Fruit fly (Drosophila melanogaster): ENCODE measurements around the gene CG43115.

The CG43115 gene

DNA sequence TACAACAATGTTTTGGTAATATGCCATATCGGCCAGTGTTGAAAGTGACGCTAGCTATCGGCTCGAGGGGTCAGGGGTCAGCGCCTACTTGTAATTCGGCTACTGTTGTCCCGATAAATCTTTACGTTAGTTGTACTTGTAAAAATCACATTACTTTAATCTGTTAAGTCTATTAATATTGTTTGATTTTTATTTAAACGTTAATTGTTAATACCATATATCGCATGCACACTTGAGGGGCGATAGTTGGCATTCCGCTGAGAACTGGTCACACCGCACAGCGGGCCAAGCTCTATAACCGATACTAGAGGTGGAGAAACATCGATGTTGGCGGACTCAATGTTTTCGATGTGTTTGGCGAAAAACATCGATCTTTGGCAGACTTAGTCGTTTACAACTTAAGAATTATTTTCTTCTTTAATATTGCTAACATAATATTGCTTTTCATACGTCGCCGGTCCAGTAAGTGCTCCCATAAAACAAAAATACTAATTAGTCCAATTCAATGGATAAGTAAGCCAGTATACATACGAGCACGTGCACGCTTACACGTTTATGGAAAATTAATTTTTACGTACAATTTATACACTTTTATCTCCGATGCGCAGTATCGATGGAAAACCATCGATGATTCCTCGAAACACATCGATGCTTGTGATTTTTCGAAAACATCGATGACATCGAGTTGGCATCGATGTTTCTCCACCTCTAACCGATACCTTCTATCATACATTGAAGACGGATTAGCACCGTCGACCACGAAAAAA lies 28.9 kb downstream of the CG43115 start, which contains the start of the genes rux and MCTS1 (continued):
- no peak for TF ChIP-seq D (optimal IDR thresholded peaks at IDR 0.05)
- TF ChIP-seq D (GFP tag; optimal IDR thresholded peaks at IDR 0.05), result no peak
- peak; percentile 48 for TF ChIP-seq CG4617 (GFP tag; optimal IDR thresholded peaks at IDR 0.05; ENCODE audit: borderline replicate concordance)
- no peak for TF ChIP-seq Fer3 (tag; optimal IDR thresholded peaks at IDR 0.05)
- no peak for TF ChIP-seq usp (GFP tag; optimal IDR thresholded peaks at IDR 0.05)
- no peak for TF ChIP-seq psq (GFP tag; optimal IDR thresholded peaks at IDR 0.05)
- TF ChIP-seq al (GFP tag; IDR thresholded peaks at IDR 0.05), result peak; percentile 45; the same call in 1 of the 2 replicates
- TF ChIP-seq Dip2 (GFP tag; IDR thresholded peaks at IDR 0.05), result no peak
- peak; percentile 80 for TF ChIP-seq CG9797 (GFP tag; optimal IDR thresholded peaks at IDR 0.05)
- TF ChIP-seq chn (GFP tag; optimal IDR thresholded peaks at IDR 0.05), result peak; percentile 42
- no peak for TF ChIP-seq Doc2 (GFP tag; IDR thresholded peaks at IDR 0.05)
- TF ChIP-seq Dek (tag; optimal IDR thresholded peaks at IDR 0.05), result no peak
- TF ChIP-seq tap (tag; optimal IDR thresholded peaks at IDR 0.05), result no peak
- no peak for TF ChIP-seq Awh (GFP tag; IDR thresholded peaks at IDR 0.05)
- TF ChIP-seq CG33213 (GFP tag; optimal IDR thresholded peaks at IDR 0.05), result peak; percentile 19
- TF ChIP-seq CG15011 (GFP tag; optimal IDR thresholded peaks at IDR 0.05), result no peak
- no peak for TF ChIP-seq CG10431 (GFP tag; optimal IDR thresholded peaks at IDR 0.05)
- peak; percentile 40 for TF ChIP-seq lbe (GFP tag; optimal IDR thresholded peaks at IDR 0.05)
- TF ChIP-seq Tbp (GFP tag; optimal IDR thresholded peaks at IDR 0.05), result no peak
- no peak for TF ChIP-seq CG17802 (tag; optimal IDR thresholded peaks at IDR 0.05)
- peak; percentile 25 for TF ChIP-seq pho (GFP tag; optimal IDR thresholded peaks at IDR 0.05)
- peak; percentile 60 for TF ChIP-seq CG8290 (GFP tag; optimal IDR thresholded peaks at IDR 0.05)
- peak; percentile 73 to 93 for TF ChIP-seq CG8290 (tag; optimal IDR thresholded peaks at IDR 0.05)
- peak; percentile 25 for TF ChIP-seq CG18262 (tag; optimal IDR thresholded peaks at IDR 0.05)
- no peak for TF ChIP-seq schlank (tag; optimal IDR thresholded peaks at IDR 0.05)
- TF ChIP-seq insv (GFP tag; optimal IDR thresholded peaks at IDR 0.05), result no peak
- TF ChIP-seq lov (optimal IDR thresholded peaks at IDR 0.05), result no peak
- no peak for TF ChIP-seq lov (GFP tag; IDR thresholded peaks at IDR 0.05)
- no peak for TF ChIP-seq fd64A (GFP tag; optimal IDR thresholded peaks at IDR 0.05)
- no peak for TF ChIP-seq CG7987 (GFP tag; optimal IDR thresholded peaks at IDR 0.05)
- TF ChIP-seq luna (GFP tag; optimal IDR thresholded peaks at IDR 0.05), result no peak
- TF ChIP-seq ab (GFP tag; optimal IDR thresholded peaks at IDR 0.05), result no peak
- peak; percentile 18; the same call in 1 of the 3 replicates for TF ChIP-seq CG34422 (GFP tag; IDR thresholded peaks at IDR 0.05)
- TF ChIP-seq kay (GFP tag; optimal IDR thresholded peaks at IDR 0.05), result peak; percentile 3
- TF ChIP-seq CG6272 (GFP tag; IDR thresholded peaks at IDR 0.05), result peak; percentile 53
- no peak for TF ChIP-seq dan (GFP tag; IDR thresholded peaks at IDR 0.05)
- TF ChIP-seq CG12299 (tag; optimal IDR thresholded peaks at IDR 0.05), result no peak
- TF ChIP-seq tll (GFP tag; optimal IDR thresholded peaks at IDR 0.05), result peak in 1 of 2 experiments; percentile 54
- no peak for TF ChIP-seq otp (GFP tag; IDR thresholded peaks at IDR 0.05)
- TF ChIP-seq Oaz (GFP tag; IDR thresholded peaks at IDR 0.05), result no peak
- TF ChIP-seq disco-r (GFP tag; optimal IDR thresholded peaks at IDR 0.05), result no peak
- TF ChIP-seq esg (GFP tag; conservative IDR thresholded peaks at IDR 0.05), result no peak
- peak; percentile 14 for TF ChIP-seq CG4820 (GFP tag; optimal IDR thresholded peaks at IDR 0.05)
- TF ChIP-seq HLH4C (GFP tag; IDR thresholded peaks at IDR 0.05; ENCODE audit: partially characterized antibody), result peak; percentile 98
- 0 out of 2 replicates have a peak, but pooled peaks have one; percentile 27 for TF ChIP-seq Ada2b (GFP tag; IDR thresholded peaks at IDR 0.05)
- peak; percentile 35 for TF ChIP-seq NC2β (GFP tag; optimal IDR thresholded peaks at IDR 0.05)
- peak; percentile 43 for TF ChIP-seq ind (GFP tag; optimal IDR thresholded peaks at IDR 0.05)
- peak; percentile 44; the same call in 1 of the 2 replicates for TF ChIP-seq CG32532 (GFP tag; IDR thresholded peaks at IDR 0.05)
- TF ChIP-seq CG12942 (GFP tag; optimal IDR thresholded peaks at IDR 0.05), result no peak
- TF ChIP-seq CG14050 (GFP tag; IDR thresholded peaks at IDR 0.05), result no peak
- TF ChIP-seq dysf (GFP tag; IDR thresholded peaks at IDR 0.05), result peak; percentile 42; the same call in 1 of the 3 replicates

Measured in whole organism, embryonic.